Worm (Caenorhabditis elegans): ENCODE results near the gene C06E7.4.

The C06E7.4 gene

ce11 chrIV:5870072-5870471 lies 10.3 kb upstream of the C06E7.4 start, which contains the start of gene srv-17:
Gene srv-17 (minus strand): TSS chrIV:5870172.
- TF ChIP-seq pag-3 (tag; optimal IDR thresholded peaks at IDR 0.05; ENCODE audit: borderline replicate concordance, insufficient read depth) (no peak), ceh-88 (GFP tag; IDR thresholded peaks at IDR 0.05) (no peak), mdl-1 (tag; optimal IDR thresholded peaks at IDR 0.05) (no peak), pax-3 (tag; optimal IDR thresholded peaks at IDR 0.05) (no peak), mep-1 (tag; optimal IDR thresholded peaks at IDR 0.05) (no peak), elt-2 (tag; optimal IDR thresholded peaks at IDR 0.05) (no peak), hlh-4 (tag; optimal IDR thresholded peaks at IDR 0.05) (no peak), ama-1 (optimal IDR thresholded peaks at IDR 0.05) (no peak), lin-13 (GFP tag; optimal IDR thresholded peaks at IDR 0.05) (no peak)

ce11 chrIV:5869354-5869753 lies 9.6 kb upstream of the C06E7.4 start:
- no peak for TF ChIP-seq efl-1 (optimal IDR thresholded peaks at IDR 0.05)
- TF ChIP-seq efl-1 (GFP tag; optimal IDR thresholded peaks at IDR 0.05 in 1 of 2) = peak in 1 of 2 experiments; percentile 79
- TF ChIP-seq lir-3 (tag; optimal IDR thresholded peaks at IDR 0.05; ENCODE audit: poor library complexity) = no peak
- TF ChIP-seq sup-37 (GFP tag; optimal IDR thresholded peaks at IDR 0.05) = no peak
- TF ChIP-seq C04F5.9 (tag; optimal IDR thresholded peaks at IDR 0.05) = no peak
- TF ChIP-seq nhr-11 (tag; optimal IDR thresholded peaks at IDR 0.05) = no peak

ce11 chrIV:5867189-5867588 lies 7.4 kb upstream of the C06E7.4 start, which contains the start of gene C06E7.88:
Gene C06E7.88 (minus strand): TSS chrIV:5867289.
- TF ChIP-seq unc-86 (tag; optimal IDR thresholded peaks at IDR 0.05) (no peak), C34B4.2 (tag; optimal IDR thresholded peaks at IDR 0.05) (no peak)

- TF ChIP-seq egl-27 (tag; optimal IDR thresholded peaks at IDR 0.05) (no peak), nhr-19 (GFP tag; conservative IDR thresholded peaks at IDR 0.05) (no peak), irx-1 (tag; optimal IDR thresholded peaks at IDR 0.05) (no peak), unc-130 (tag; optimal IDR thresholded peaks at IDR 0.05) (no peak), nhr-20 (tag; optimal IDR thresholded peaks at IDR 0.05) (no peak), blmp-1 (tag; optimal IDR thresholded peaks at IDR 0.05) (no peak), sptf-1 (tag; optimal IDR thresholded peaks at IDR 0.05) (no peak), ceh-90 (tag; optimal IDR thresholded peaks at IDR 0.05) (no peak), mab-9 (GFP tag; IDR thresholded peaks at IDR 0.05) (no peak)
Measured at ce11 chrIV:5865818-5866217, 6.0 kb upstream of the C06E7.4 start, which contains the start of gene spe-27. Gene spe-27 (minus strand): TSS chrIV:5865918.

ce11 chrIV:5860762-5861161 lies 986 bp upstream of the C06E7.4 start:
- TF ChIP-seq tbx-2 (tag; optimal IDR thresholded peaks at IDR 0.05) (no peak), dpl-1 (GFP tag; optimal IDR thresholded peaks at IDR 0.05) (no peak), C16A3.4 (tag; optimal IDR thresholded peaks at IDR 0.05) (no peak), F16B12.6 (tag; optimal IDR thresholded peaks at IDR 0.05) (no peak), lin-14 (GFP tag; optimal IDR thresholded peaks at IDR 0.05) (no peak), blmp-1 (tag; optimal IDR thresholded peaks at IDR 0.05) (peak; percentile 16), pqm-1 (tag; optimal IDR thresholded peaks at IDR 0.05) (no peak)

ce11 chrIV:5858212-5858611 lies 1.6 kb downstream of the C06E7.4 start:
- peak; percentile 72 for TF ChIP-seq blmp-1 (tag; optimal IDR thresholded peaks at IDR 0.05)
- TF ChIP-seq xbp-1 (tag; optimal IDR thresholded peaks at IDR 0.05) = no peak
- TF ChIP-seq fkh-8 (tag; optimal IDR thresholded peaks at IDR 0.05) = no peak
- TF ChIP-seq ces-1 (GFP tag; optimal IDR thresholded peaks at IDR 0.05) = no peak

All from whole organism, L1 larva.